Fruit fly (Drosophila melanogaster) whole organism, embryonic: ENCODE results near the gene Ube4B.

Experiments
- Asciz ChIP-seq: fragments of 200-800 bp; sonication (Bioruptor generic); optimal IDR thresholded peaks from 2 replicates; lab custom pipeline; 2017; ENCODE audit warnings: missing biosample characterization, mild to moderate bottlenecking, missing genetic modification characterization, missing genetic modification reagents
- B-H1 ChIP-seq: fragments of 200-800 bp; sonication (Bioruptor generic); IDR thresholded peaks from 3 replicates; pipeline ENCODE4 v1.3.6; 2022; ENCODE audit warnings: missing biosample characterization, missing genetic modification characterization
- CG1233 ChIP-seq: fragments of 200-800 bp; sonication (Bioruptor generic); optimal IDR thresholded peaks from 4 replicates; lab custom pipeline; 2018; ENCODE audit warnings: missing biosample characterization, mild to moderate bottlenecking, missing genetic modification characterization
- CG12744 ChIP-seq: fragments of 200-800 bp; sonication (Bioruptor generic); optimal IDR thresholded peaks from 2 replicates; lab custom pipeline; 2016; ENCODE audit warnings: missing biosample characterization, missing genetic modification characterization
- CG1603 ChIP-seq: fragments of 200-800 bp; sonication (Bioruptor generic); optimal IDR thresholded peaks from 2 replicates; lab custom pipeline; 2019; ENCODE audit warnings: missing biosample characterization, mild to moderate bottlenecking, missing genetic modification characterization, moderate library complexity
- CG18011 ChIP-seq: fragments of 200-800 bp; sonication (Bioruptor generic); optimal IDR thresholded peaks from 2 replicates; lab custom pipeline; 2017; ENCODE audit warnings: missing biosample characterization, missing genetic modification characterization, mild to moderate bottlenecking, moderate library complexity, missing genotype
- CG1832 ChIP-seq: fragments of 200-800 bp; sonication (Bioruptor generic); optimal IDR thresholded peaks from 2 replicates; lab custom pipeline; 2017; ENCODE audit warnings: missing biosample characterization, mild to moderate bottlenecking, missing genetic modification characterization, inconsistent platforms
- CG3281 ChIP-seq: fragments of 200-800 bp; sonication (Bioruptor generic); optimal IDR thresholded peaks from 3 replicates; lab custom pipeline; 2017; ENCODE audit warnings: missing biosample characterization, mild to moderate bottlenecking, missing genetic modification characterization
- CG4404 ChIP-seq: fragments of 200-800 bp; sonication (Bioruptor generic); IDR thresholded peaks from 2 replicates; pipeline ENCODE4 v1.3.6; 2022; ENCODE audit warnings: missing biosample characterization, missing genetic modification characterization
- CG4707 ChIP-seq: fragments of 200-800 bp; sonication (Bioruptor generic); optimal IDR thresholded peaks from 2 replicates; lab custom pipeline; 2018; ENCODE audit warnings: missing biosample characterization, mild to moderate bottlenecking, missing genetic modification characterization, moderate library complexity
- CG5245 ChIP-seq: fragments of 200-800 bp; sonication (Bioruptor generic); optimal IDR thresholded peaks from 3 replicates; lab custom pipeline; 2016; ENCODE audit warnings: missing biosample characterization, missing genetic modification characterization
- CG6272 ChIP-seq: fragments of 200-800 bp; sonication (Bioruptor generic); IDR thresholded peaks from 2 replicates; pipeline ENCODE4 v1.3.6; 2022; ENCODE audit warnings: missing biosample characterization, missing genetic modification characterization
- CG6654 ChIP-seq: fragments of 200-800 bp; sonication (Bioruptor generic); optimal IDR thresholded peaks from 2 replicates; lab custom pipeline; 2017; ENCODE audit warnings: missing biosample characterization, mild to moderate bottlenecking, missing genetic modification characterization
- CG8765 ChIP-seq: fragments of 200-800 bp; sonication (Bioruptor generic); IDR thresholded peaks from 2 replicates; pipeline ENCODE4 v1.3.6; 2022; ENCODE audit warnings: missing biosample characterization, missing genetic modification characterization
- CG9437 ChIP-seq: fragments of 200-800 bp; sonication (Bioruptor generic); optimal IDR thresholded peaks from 2 replicates; lab custom pipeline; 2018; ENCODE audit warnings: missing biosample characterization, mild to moderate bottlenecking, missing genetic modification characterization
- CG9609 ChIP-seq: fragments of 200-800 bp; sonication (Bioruptor generic); optimal IDR thresholded peaks from 3 replicates; lab custom pipeline; 2016; ENCODE audit warnings: missing biosample characterization, missing genetic modification characterization
- CTCF ChIP-seq: fragments of 200-800 bp; sonication (Bioruptor generic); optimal IDR thresholded peaks from 2 replicates; lab custom pipeline; 2017; ENCODE audit warnings: missing biosample characterization, mild to moderate bottlenecking, missing genetic modification characterization, moderate library complexity
- D19A ChIP-seq: fragments of 200-800 bp; optimal IDR thresholded peaks from 3 replicates; lab custom pipeline; 2019; ENCODE audit warnings: missing biosample characterization, mild to moderate bottlenecking, missing genetic modification characterization, moderate library complexity
- Dbx ChIP-seq: fragments of 200-800 bp; sonication (Bioruptor generic); IDR thresholded peaks from 3 replicates; pipeline ENCODE4 v1.3.6; 2022; ENCODE audit warnings: missing biosample characterization, missing genetic modification characterization
- E2f1 ChIP-seq: fragments of 200-800 bp; sonication (Bioruptor generic); IDR thresholded peaks from 2 replicates; pipeline ENCODE4 v1.3.6; 2022; ENCODE audit warnings: missing biosample characterization, missing genetic modification characterization
- Elba2 ChIP-seq: fragments of 200-800 bp; sonication (Bioruptor generic); optimal IDR thresholded peaks from 3 replicates; lab custom pipeline; 2016; ENCODE audit warnings: missing biosample characterization, missing genetic modification characterization
- Fer3 ChIP-seq: fragments of 200-800 bp; sonication (Bioruptor generic); optimal IDR thresholded peaks from 2 replicates; lab custom pipeline; 2018; ENCODE audit warnings: missing biosample characterization, mild to moderate bottlenecking, missing genetic modification characterization, moderate library complexity
- HLHmδ ChIP-seq: fragments of 200-800 bp; sonication (Bioruptor generic); optimal IDR thresholded peaks from 2 replicates; lab custom pipeline; 2018; ENCODE audit warnings: missing biosample characterization, mild to moderate bottlenecking, missing genetic modification characterization, moderate library complexity
- NFAT ChIP-seq: fragments of 200-800 bp; sonication (Bioruptor generic); IDR thresholded peaks from 2 replicates; pipeline ENCODE4 v1.3.6; 2022; ENCODE audit warnings: missing biosample characterization, missing genetic modification characterization
- Oaz ChIP-seq: fragments of 200-800 bp; sonication (Bioruptor generic); IDR thresholded peaks from 2 replicates; pipeline ENCODE4 v1.3.6; 2022; ENCODE audit warnings: missing biosample characterization, missing genetic modification characterization
- Pdp1 ChIP-seq, 2 experiments: fragments of 200-800 bp; sonication (Bioruptor generic); optimal IDR thresholded peaks; 3 replicates each; lab custom pipeline; 2016; ENCODE audit warnings: missing biosample characterization in 2 of 2, missing genetic modification characterization in 2 of 2, mild to moderate bottlenecking in 1 of 2, moderate library complexity in 1 of 2
- Scr ChIP-seq: fragments of 200-800 bp; sonication (Bioruptor generic); IDR thresholded peaks from 2 replicates; pipeline ENCODE4 v1.3.6; 2022; ENCODE audit warnings: missing biosample characterization, missing genetic modification characterization; ENCODE audit not compliant: partially characterized antibody
- Six4 ChIP-seq: fragments of 200-800 bp; sonication (Bioruptor generic); optimal IDR thresholded peaks from 2 replicates; lab custom pipeline; 2016; ENCODE audit warnings: missing biosample characterization, missing genetic modification characterization
- ap ChIP-seq: fragments of 200-800 bp; sonication (Bioruptor generic); IDR thresholded peaks from 2 replicates; pipeline ENCODE4 v1.3.6; 2022; ENCODE audit warnings: missing biosample characterization, missing genetic modification characterization
- ato ChIP-seq: fragments of 200-800 bp; sonication (Bioruptor generic); IDR thresholded peaks from 2 replicates; pipeline ENCODE4 v1.3.6; 2022; ENCODE audit warnings: missing biosample characterization, missing genetic modification characterization; ENCODE audit not compliant: partially characterized antibody
- bcd ChIP-seq: fragments of 200-800 bp; sonication (Bioruptor generic); optimal IDR thresholded peaks from 2 replicates; lab custom pipeline; 2017; ENCODE audit warnings: missing biosample characterization, mild to moderate bottlenecking, missing genetic modification characterization
- chm ChIP-seq: fragments of 200-800 bp; sonication (Bioruptor generic); IDR thresholded peaks from 2 replicates; pipeline ENCODE4 v1.3.6; 2022; ENCODE audit warnings: missing biosample characterization, missing genetic modification characterization
- disco-r ChIP-seq: fragments of 200-800 bp; sonication (Bioruptor generic); optimal IDR thresholded peaks from 2 replicates; lab custom pipeline; 2016; ENCODE audit warnings: missing biosample characterization, missing genetic modification characterization
- en ChIP-seq: fragments of 200-800 bp; sonication (Bioruptor generic); optimal IDR thresholded peaks from 2 replicates; lab custom pipeline; 2016; ENCODE audit warnings: missing biosample characterization, missing genetic modification characterization
- exex ChIP-seq: fragments of 200-800 bp; sonication (Bioruptor generic); optimal IDR thresholded peaks from 4 replicates; lab custom pipeline; 2018; ENCODE audit warnings: missing biosample characterization, mild to moderate bottlenecking, missing genetic modification characterization, moderate library complexity
- grn ChIP-seq: fragments of 200-800 bp; sonication (Bioruptor generic); optimal IDR thresholded peaks from 3 replicates; lab custom pipeline; 2017; ENCODE audit warnings: missing biosample characterization, missing genetic modification characterization
- gt ChIP-seq: fragments of 200-800 bp; sonication (Bioruptor generic); IDR thresholded peaks from 2 replicates; pipeline ENCODE4 v1.3.6; 2022; ENCODE audit warnings: missing biosample characterization, missing genetic modification characterization
- jing ChIP-seq: fragments of 200-800 bp; sonication (Bioruptor generic); optimal IDR thresholded peaks from 2 replicates; lab custom pipeline; 2018; ENCODE audit warnings: missing biosample characterization, mild to moderate bottlenecking, missing genetic modification characterization
- lola ChIP-seq, 3 experiments: fragments of >200 bp in 2 of 3; fragments of 200-800 bp in 1 of 3; sonication (Bioruptor generic) in 1 of 3; optimal IDR thresholded peaks; 2 replicates each; lab custom pipeline; 2017 to 2019; ENCODE audit warnings: missing biosample characterization in 3 of 3, missing genetic modification characterization in 3 of 3, mild to moderate bottlenecking in 1 of 3, moderate library complexity in 1 of 3
- lov ChIP-seq, 2 experiments: fragments of 200-800 bp in 1 of 2; fragments of >200 bp in 1 of 2; sonication (Bioruptor generic) in 1 of 2; IDR thresholded peaks in 1 of 2; optimal IDR thresholded peaks in 1 of 2; 2 replicates in 1 of 2; 3 replicates in 1 of 2; pipeline versions ENCODE4 v1.3.6 to Lab custom; 2017 to 2022; ENCODE audit warnings: missing biosample characterization in 1 of 2, missing genetic modification characterization in 1 of 2
- org-1 ChIP-seq: fragments of 200-800 bp; sonication (Bioruptor generic); optimal IDR thresholded peaks from 2 replicates; lab custom pipeline; 2017; ENCODE audit warnings: missing biosample characterization, missing genetic modification characterization
- p53 ChIP-seq: fragments of 200-800 bp; sonication (Bioruptor generic); optimal IDR thresholded peaks from 2 replicates; lab custom pipeline; 2016; ENCODE audit warnings: missing biosample characterization, missing genetic modification characterization
- pan ChIP-seq, 4 experiments: fragments of >200 bp in 3 of 4; fragments of 200-800 bp in 1 of 4; sonication (Bioruptor generic) in 1 of 4; optimal IDR thresholded peaks in 3 of 4; IDR thresholded peaks in 1 of 4; 2 replicates each; pipeline versions ENCODE4 v1.3.6 to Lab custom; 2017 to 2022; ENCODE audit warnings: missing biosample characterization in 2 of 4, missing genetic modification characterization in 2 of 4, mixed read lengths in 1 of 4
- pfk ChIP-seq: fragments of 200-800 bp; sonication (Bioruptor generic); optimal IDR thresholded peaks from 2 replicates; lab custom pipeline; 2018; ENCODE audit warnings: missing biosample characterization, mild to moderate bottlenecking, missing genetic modification characterization, moderate library complexity
- repo ChIP-seq: fragments of 200-800 bp; sonication (Bioruptor generic); optimal IDR thresholded peaks from 2 replicates; lab custom pipeline; 2016; ENCODE audit warnings: missing biosample characterization, missing genetic modification characterization
- sim ChIP-seq: fragments of 200-800 bp; sonication (Bioruptor generic); IDR thresholded peaks from 2 replicates; pipeline ENCODE4 v1.3.6; 2022; ENCODE audit warnings: missing biosample characterization, missing genetic modification characterization
- slp2 ChIP-seq: fragments of 200-800 bp; sonication (Bioruptor generic); optimal IDR thresholded peaks from 2 replicates; lab custom pipeline; 2016; ENCODE audit warnings: missing biosample characterization, missing genetic modification characterization
- trem ChIP-seq: fragments of 200-800 bp; optimal IDR thresholded peaks from 3 replicates; lab custom pipeline; 2019; ENCODE audit warnings: missing biosample characterization, mild to moderate bottlenecking, missing genetic modification characterization, moderate library complexity

Ube4B gene

DNA sequence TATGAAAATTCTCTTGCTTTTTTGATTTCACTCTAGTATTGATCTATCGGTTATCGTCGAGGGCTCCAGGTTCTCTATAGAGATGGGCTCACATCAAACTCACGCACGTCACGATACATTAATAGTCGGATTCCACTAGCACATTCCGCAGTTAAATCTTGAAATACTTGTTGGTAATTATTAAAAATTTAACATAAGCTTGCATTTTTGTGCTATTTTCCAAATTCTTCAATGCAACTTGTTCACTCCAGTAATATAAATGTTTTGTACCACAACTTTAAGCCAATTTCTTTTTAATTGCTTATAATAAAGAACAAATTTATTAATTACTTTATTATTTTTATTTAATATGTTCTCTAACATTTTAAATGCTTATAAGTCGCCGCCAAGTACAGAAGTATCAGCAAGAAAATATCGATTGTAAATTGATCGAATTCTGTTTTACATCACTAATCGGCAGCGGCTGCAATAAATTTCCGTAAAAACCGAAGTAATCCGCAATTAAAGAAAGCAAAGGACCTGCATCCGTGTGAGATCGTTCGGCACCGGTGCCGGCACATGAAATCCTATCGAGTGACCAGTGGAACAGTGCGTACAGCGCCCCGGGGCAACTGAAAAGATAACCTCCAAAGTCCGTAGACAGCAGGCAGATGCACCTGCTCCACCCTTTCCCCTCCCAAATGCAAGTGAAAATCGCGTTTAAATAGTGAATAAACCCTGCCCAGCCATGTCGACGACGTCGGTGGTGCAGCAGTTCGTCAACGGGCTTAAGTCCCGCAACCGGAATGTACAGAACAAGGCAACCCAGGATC is 15.0 kb downstream of the Ube4B start, which contains the start of the genes Vha68-1 and mTor (continued):
- TF ChIP-seq Oaz (GFP tag; lab: Robert Waterston, UW) (0 out of 2 replicates have a peak, but pooled peaks have one; percentile 32), CG1603 (no peak), Scr (GFP tag; lab: Robert Waterston, UW) (peak; percentile 90), Pdp1 (GFP tag; optimal IDR thresholded peaks at IDR 0.05; lab: Kevin White, UChicago) (peak in 1 of 2 experiments; percentile 77), exex (tag; lab: Kevin White, UChicago) (no peak), CG18011 (GFP tag; lab: Kevin White, UChicago) (no peak), slp2 (GFP tag; lab: Kevin White, UChicago) (peak; percentile 78), Elba2 (peak; percentile 24), Dbx (peak; percentile 71), disco-r (no peak), lov (optimal IDR thresholded peaks at IDR 0.05; lab: Kevin White, UChicago) (no peak), lov (GFP tag; IDR thresholded peaks at IDR 0.05; lab: Robert Waterston, UW) (peak; percentile 38; the same call in 1 of the 3 replicates), gt (GFP tag; lab: Robert Waterston, UW) (no peak), CG9437 (GFP tag; lab: Kevin White, UChicago) (peak; percentile 68), CG1832 (GFP tag; lab: Kevin White, UChicago) (no peak), CG6272 (peak; percentile 80), pfk (GFP tag; lab: Kevin White, UChicago) (peak; percentile 36), Fer3 (tag; lab: Kevin White, UChicago) (peak; percentile 81), org-1 (GFP tag; lab: Kevin White, UChicago) (no peak), ato (GFP tag; lab: Robert Waterston, UW) (peak; percentile 54), jing (GFP tag; lab: Kevin White, UChicago) (peak; percentile 39), CG12744 (GFP tag; lab: Kevin White, UChicago) (no peak), CTCF (no peak), CG4404 (GFP tag; lab: Robert Waterston, UW) (peak; percentile 81), B-H1 (peak; percentile 68), grn (GFP tag; lab: Kevin White, UChicago) (no peak), bcd (GFP tag; lab: Kevin White, UChicago) (peak; percentile 83), CG4707 (GFP tag; lab: Kevin White, UChicago) (no peak), trem (tag; lab: Kevin White, UChicago) (peak; percentile 68), Six4 (GFP tag; lab: Kevin White, UChicago) (peak; percentile 66), HLHmδ (no peak), repo (peak; percentile 61), CG1233 (GFP tag; lab: Kevin White, UChicago) (peak; percentile 70), lola (GFP tag; optimal IDR thresholded peaks at IDR 0.05; lab: Kevin White, UChicago) (peak in 1 of 3 experiments; percentile 70), CG9609 (GFP tag; lab: Kevin White, UChicago) (peak; percentile 73), CG3281 (GFP tag; lab: Kevin White, UChicago) (no peak), chm (GFP tag; lab: Robert Waterston, UW) (no peak), CG8765 (GFP tag; lab: Robert Waterston, UW) (peak; percentile 63; the same call in 1 of the 2 replicates), D19A (tag; lab: Kevin White, UChicago) (no peak), Asciz (GFP tag; lab: Kevin White, UChicago) (no peak), ap (GFP tag; lab: Robert Waterston, UW) (0 out of 2 replicates have a peak, but pooled peaks have one; percentile 23), sim (no peak; the same call in 1 of the 2 replicates), CG6654 (GFP tag; lab: Kevin White, UChicago) (peak; percentile 42), en (GFP tag; lab: Kevin White, UChicago) (no peak), CG5245 (GFP tag; lab: Kevin White, UChicago) (peak; percentile 60), E2f1 (GFP tag; lab: Robert Waterston, UW) (peak; percentile 79), pan (optimal IDR thresholded peaks at IDR 0.05; lab: Kevin White, UChicago) (no peak), pan (GFP tag; optimal IDR thresholded peaks at IDR 0.05 in 1 of 2, IDR thresholded peaks at IDR 0.05 in 1 of 2) (peak in 1 of 2 experiments; percentile 80), p53 (GFP tag; lab: Kevin White, UChicago) (peak; percentile 36), NFAT (GFP tag; lab: Robert Waterston, UW) (peak; percentile 88)
